Fruit fly (Drosophila melanogaster) whole organism, embryonic: ENCODE measurements around the gene osk.

Experiments used
- Antp ChIP-seq: fragments of 200-800 bp; sonication (Bioruptor generic); optimal IDR thresholded peaks from 3 replicates; lab custom pipeline; 2016; ENCODE audit warnings: missing biosample characterization, missing genetic modification characterization
- Bgb ChIP-seq: fragments of 200-800 bp; sonication (Bioruptor generic); IDR thresholded peaks from 2 replicates; pipeline ENCODE4 v1.3.6; 2022; ENCODE audit warnings: missing biosample characterization, missing genetic modification characterization; ENCODE audit not compliant: partially characterized antibody
- CG10267 ChIP-seq: fragments of 200-800 bp; sonication (Bioruptor generic); optimal IDR thresholded peaks from 2 replicates; lab custom pipeline; 2018; ENCODE audit warnings: missing biosample characterization, mild to moderate bottlenecking, missing genetic modification characterization, moderate library complexity
- CG13424 ChIP-seq: fragments of 200-800 bp; sonication (Bioruptor generic); optimal IDR thresholded peaks from 2 replicates; lab custom pipeline; 2019; ENCODE audit warnings: missing biosample characterization, mild to moderate bottlenecking, missing genetic modification characterization, moderate library complexity
- CG14050 ChIP-seq: fragments of 200-800 bp; sonication (Bioruptor generic); IDR thresholded peaks from 3 replicates; pipeline ENCODE4 v1.3.6; 2022; ENCODE audit warnings: missing biosample characterization, missing genetic modification characterization
- CG14710 ChIP-seq: fragments of 200-800 bp; sonication (Bioruptor generic); optimal IDR thresholded peaks from 3 replicates; lab custom pipeline; 2019; ENCODE audit warnings: missing biosample characterization, mild to moderate bottlenecking, missing genetic modification characterization, moderate library complexity
- CG15011 ChIP-seq: fragments of 200-800 bp; sonication (Bioruptor generic); optimal IDR thresholded peaks from 3 replicates; lab custom pipeline; 2018; ENCODE audit warnings: missing biosample characterization, mild to moderate bottlenecking, missing genetic modification characterization
- CG17359 ChIP-seq: fragments of 200-800 bp; sonication (Bioruptor generic); optimal IDR thresholded peaks from 3 replicates; lab custom pipeline; 2018; ENCODE audit warnings: missing biosample characterization, mild to moderate bottlenecking, missing genetic modification characterization, moderate library complexity
- CG17802 ChIP-seq: fragments of 200-800 bp; sonication (Bioruptor generic); optimal IDR thresholded peaks from 2 replicates; lab custom pipeline; 2018; ENCODE audit warnings: missing biosample characterization, mild to moderate bottlenecking, missing genetic modification characterization, moderate library complexity
- CG18262 ChIP-seq: fragments of 200-800 bp; optimal IDR thresholded peaks from 3 replicates; lab custom pipeline; 2019; ENCODE audit warnings: missing biosample characterization, mild to moderate bottlenecking, missing genetic modification characterization, moderate library complexity
- CG3281 ChIP-seq: fragments of 200-800 bp; sonication (Bioruptor generic); optimal IDR thresholded peaks from 3 replicates; lab custom pipeline; 2017; ENCODE audit warnings: missing biosample characterization, mild to moderate bottlenecking, missing genetic modification characterization
- CG6689 ChIP-seq: fragments of 200-800 bp; sonication (Bioruptor generic); IDR thresholded peaks from 2 replicates; pipeline ENCODE4 v1.3.6; 2022; ENCODE audit warnings: missing biosample characterization, missing genetic modification characterization
- CG7963 ChIP-seq: fragments of 200-800 bp; sonication (Bioruptor generic); IDR thresholded peaks from 3 replicates; pipeline ENCODE4 v1.3.6; 2022; ENCODE audit warnings: missing biosample characterization, missing genetic modification characterization; ENCODE audit not compliant: partially characterized antibody
- E2f2 ChIP-seq: fragments of 200-800 bp; sonication (Bioruptor generic); IDR thresholded peaks from 2 replicates; pipeline ENCODE4 v1.3.6; 2022; ENCODE audit warnings: missing biosample characterization, missing genetic modification characterization
- H15 ChIP-seq: fragments of 200-800 bp; sonication (Bioruptor generic); IDR thresholded peaks from 3 replicates; pipeline ENCODE4 v1.3.6; 2022; ENCODE audit warnings: missing biosample characterization, missing genetic modification characterization
- Hmr ChIP-seq: fragments of 200-800 bp; sonication (Bioruptor generic); optimal IDR thresholded peaks from 3 replicates; lab custom pipeline; 2017; ENCODE audit warnings: mild to moderate bottlenecking, missing biosample characterization, missing genetic modification reagents, missing genetic modification characterization
- Hsf ChIP-seq: fragments of 200-800 bp; sonication (Bioruptor generic); optimal IDR thresholded peaks from 3 replicates; lab custom pipeline; 2016; ENCODE audit warnings: missing biosample characterization, missing genetic modification characterization
- MBD-R2 ChIP-seq: fragments of 200-800 bp; sonication (Bioruptor generic); IDR thresholded peaks from 2 replicates; pipeline ENCODE4 v1.3.6; 2022; ENCODE audit warnings: missing biosample characterization, missing genetic modification characterization
- Max ChIP-seq: fragments of 200-800 bp; sonication (Bioruptor generic); optimal IDR thresholded peaks from 2 replicates; lab custom pipeline; 2016; ENCODE audit warnings: missing biosample characterization, mild to moderate bottlenecking, missing genetic modification characterization
- NFAT ChIP-seq: fragments of 200-800 bp; sonication (Bioruptor generic); IDR thresholded peaks from 2 replicates; pipeline ENCODE4 v1.3.6; 2022; ENCODE audit warnings: missing biosample characterization, missing genetic modification characterization
- Pdp1 ChIP-seq, 2 experiments: fragments of 200-800 bp; sonication (Bioruptor generic); optimal IDR thresholded peaks; 3 replicates each; lab custom pipeline; 2016; ENCODE audit warnings: missing biosample characterization in 2 of 2, missing genetic modification characterization in 2 of 2, mild to moderate bottlenecking in 1 of 2, moderate library complexity in 1 of 2
- Rfx ChIP-seq: fragments of 200-800 bp; sonication (Bioruptor generic); IDR thresholded peaks from 2 replicates; pipeline ENCODE4 v1.3.6; 2022; ENCODE audit warnings: missing biosample characterization, missing genetic modification characterization
- Rx ChIP-seq: fragments of 200-800 bp; sonication (Bioruptor generic); IDR thresholded peaks from 2 replicates; pipeline ENCODE4 v1.3.6; 2022; ENCODE audit warnings: missing biosample characterization, missing genetic modification characterization
- Scr ChIP-seq: fragments of 200-800 bp; sonication (Bioruptor generic); IDR thresholded peaks from 2 replicates; pipeline ENCODE4 v1.3.6; 2022; ENCODE audit warnings: missing biosample characterization, missing genetic modification characterization; ENCODE audit not compliant: partially characterized antibody
- Sox100B ChIP-seq: fragments of 200-800 bp; sonication (Bioruptor generic); optimal IDR thresholded peaks from 3 replicates; lab custom pipeline; 2018; ENCODE audit warnings: missing biosample characterization, mild to moderate bottlenecking, missing genetic modification characterization
- Sry-δ ChIP-seq: fragments of 200-800 bp; sonication (Bioruptor generic); optimal IDR thresholded peaks from 2 replicates; lab custom pipeline; 2016; ENCODE audit warnings: missing biosample characterization, missing genetic modification characterization
- Stat92E ChIP-seq, 3 experiments: fragments of >200 bp in 2 of 3; fragments of 200-800 bp in 1 of 3; sonication (Bioruptor generic) in 1 of 3; optimal IDR thresholded peaks; 2 replicates each; lab custom pipeline; 2017 to 2019; ENCODE audit warnings: missing biosample characterization in 3 of 3, missing genetic modification characterization in 3 of 3, mild to moderate bottlenecking in 1 of 3, moderate library complexity in 1 of 3
- abd-A ChIP-seq: fragments of 200-800 bp; sonication (Bioruptor generic); optimal IDR thresholded peaks from 3 replicates; lab custom pipeline; 2019; ENCODE audit warnings: missing biosample characterization, mild to moderate bottlenecking, missing genetic modification characterization, moderate library complexity
- ato ChIP-seq: fragments of 200-800 bp; sonication (Bioruptor generic); IDR thresholded peaks from 2 replicates; pipeline ENCODE4 v1.3.6; 2022; ENCODE audit warnings: missing biosample characterization, missing genetic modification characterization; ENCODE audit not compliant: partially characterized antibody
- az2 ChIP-seq: fragments of 200-800 bp; sonication (Bioruptor generic); optimal IDR thresholded peaks from 3 replicates; lab custom pipeline; 2016; ENCODE audit warnings: missing biosample characterization, missing genetic modification characterization
- btn ChIP-seq: fragments of 200-800 bp; sonication (Bioruptor generic); optimal IDR thresholded peaks from 2 replicates; lab custom pipeline; 2016; ENCODE audit warnings: missing biosample characterization, missing genetic modification characterization
- cg ChIP-seq: fragments of 200-800 bp; sonication (Bioruptor generic); optimal IDR thresholded peaks from 3 replicates; lab custom pipeline; 2019; ENCODE audit warnings: missing biosample characterization, mild to moderate bottlenecking, missing genetic modification characterization, moderate library complexity
- ems ChIP-seq: fragments of 200-800 bp; sonication (Bioruptor generic); optimal IDR thresholded peaks from 3 replicates; lab custom pipeline; 2016; ENCODE audit warnings: missing biosample characterization, missing genetic modification characterization
- grn ChIP-seq: fragments of 200-800 bp; sonication (Bioruptor generic); optimal IDR thresholded peaks from 3 replicates; lab custom pipeline; 2017; ENCODE audit warnings: missing biosample characterization, missing genetic modification characterization
- ind ChIP-seq: fragments of 200-800 bp; sonication (Bioruptor generic); optimal IDR thresholded peaks from 3 replicates; lab custom pipeline; 2016; ENCODE audit warnings: missing biosample characterization, missing genetic modification characterization
- kni ChIP-seq: fragments of 200-800 bp; sonication (Bioruptor generic); optimal IDR thresholded peaks from 3 replicates; lab custom pipeline; 2017; ENCODE audit warnings: mild to moderate bottlenecking, missing biosample characterization, missing genetic modification reagents, missing genetic modification characterization
- lola ChIP-seq, 3 experiments: fragments of >200 bp in 2 of 3; fragments of 200-800 bp in 1 of 3; sonication (Bioruptor generic) in 1 of 3; optimal IDR thresholded peaks; 2 replicates each; lab custom pipeline; 2017 to 2019; ENCODE audit warnings: missing biosample characterization in 3 of 3, missing genetic modification characterization in 3 of 3, mild to moderate bottlenecking in 1 of 3, moderate library complexity in 1 of 3
- nmo ChIP-seq: fragments of 200-800 bp; sonication (Bioruptor generic); optimal IDR thresholded peaks from 2 replicates; lab custom pipeline; 2018; ENCODE audit warnings: missing biosample characterization, mild to moderate bottlenecking, missing genetic modification characterization, moderate library complexity
- nom ChIP-seq: fragments of 200-800 bp; sonication (Bioruptor generic); optimal IDR thresholded peaks from 2 replicates; lab custom pipeline; 2017; ENCODE audit warnings: missing biosample characterization, missing genetic modification characterization, mild to moderate bottlenecking, moderate library complexity, missing genetic modification reagents
- onecut ChIP-seq: fragments of 200-800 bp; sonication (Bioruptor generic); IDR thresholded peaks from 2 replicates; pipeline ENCODE4 v1.3.6; 2022; ENCODE audit warnings: missing biosample characterization, missing genetic modification characterization
- psq ChIP-seq: fragments of 200-800 bp; sonication (Bioruptor generic); optimal IDR thresholded peaks from 2 replicates; lab custom pipeline; 2017; ENCODE audit warnings: missing biosample characterization, missing genetic modification characterization
- seq ChIP-seq: fragments of 200-800 bp; sonication (Bioruptor generic); IDR thresholded peaks from 2 replicates; pipeline ENCODE4 v1.3.6; 2022; ENCODE audit warnings: missing biosample characterization, missing genetic modification characterization
- slbo ChIP-seq: fragments of 200-800 bp; sonication (Bioruptor generic); IDR thresholded peaks from 2 replicates; pipeline ENCODE4 v1.3.6; 2022; ENCODE audit warnings: missing biosample characterization, missing genetic modification characterization
- sob ChIP-seq: fragments of 200-800 bp; sonication (Bioruptor generic); IDR thresholded peaks from 2 replicates; pipeline ENCODE4 v1.3.6; 2022; ENCODE audit warnings: missing biosample characterization, missing genetic modification characterization
- sr ChIP-seq: fragments of 200-800 bp; sonication (Bioruptor generic); IDR thresholded peaks from 3 replicates; pipeline ENCODE4 v1.3.6; 2022; ENCODE audit warnings: missing biosample characterization, missing genetic modification characterization
- ssp ChIP-seq: fragments of 200-800 bp; sonication (Bioruptor generic); IDR thresholded peaks from 2 replicates; pipeline ENCODE4 v1.3.6; 2022; ENCODE audit warnings: missing biosample characterization, missing genetic modification characterization
- tin ChIP-seq: fragments of 200-800 bp; sonication (Bioruptor generic); optimal IDR thresholded peaks from 3 replicates; lab custom pipeline; 2016; ENCODE audit warnings: missing biosample characterization, missing genetic modification characterization
- wek ChIP-seq: fragments of 200-800 bp; sonication (Bioruptor generic); optimal IDR thresholded peaks from 3 replicates; lab custom pipeline; 2018; ENCODE audit warnings: missing biosample characterization, mild to moderate bottlenecking, missing genetic modification characterization, moderate library complexity
- zen ChIP-seq: fragments of 200-800 bp; sonication (Bioruptor generic); optimal IDR thresholded peaks from 3 replicates; lab custom pipeline; 2018; ENCODE audit warnings: missing biosample characterization, mild to moderate bottlenecking, missing genetic modification characterization, moderate library complexity
- zfh2 ChIP-seq: fragments of 200-800 bp; sonication (Bioruptor generic); optimal IDR thresholded peaks from 2 replicates; lab custom pipeline; 2016; ENCODE audit warnings: missing biosample characterization, missing genetic modification characterization

The osk gene

DNA sequence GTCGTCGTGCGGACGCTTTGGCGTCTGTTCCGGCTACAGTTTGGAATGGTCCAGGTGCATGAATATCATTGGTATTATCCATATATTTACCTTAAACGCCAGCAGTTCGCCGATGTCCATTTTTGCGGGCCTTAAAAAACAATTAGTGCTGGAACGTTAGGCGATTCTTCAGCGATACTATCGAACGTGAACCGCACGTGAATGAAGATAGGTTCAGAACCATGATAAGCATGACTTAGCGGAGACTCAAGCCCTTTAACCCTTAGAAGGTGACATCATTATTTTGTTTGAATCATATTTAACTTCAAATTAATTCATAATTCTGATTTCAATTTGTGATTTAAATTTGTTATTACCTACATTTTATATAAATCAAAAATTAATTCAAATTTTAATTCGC, 9.9 kb downstream of the osk start, which contains the start of gene CG11964 (continued):
- peak; percentile 99 for TF ChIP-seq Scr (GFP tag; lab: Robert Waterston, UW)
- TF ChIP-seq nmo (GFP tag; lab: Kevin White, UChicago): peak; percentile 69
- TF ChIP-seq H15: no peak
- peak; percentile 64 for TF ChIP-seq zen
- no peak for TF ChIP-seq CG6689 (GFP tag; lab: Robert Waterston, UW)
- TF ChIP-seq zfh2 (GFP tag; lab: Kevin White, UChicago): peak; percentile 77
- TF ChIP-seq kni (GFP tag; lab: Kevin White, UChicago): no peak
- no peak for TF ChIP-seq sr
- TF ChIP-seq wek (GFP tag; lab: Kevin White, UChicago): no peak
- TF ChIP-seq psq (GFP tag; lab: Kevin White, UChicago): no peak
- TF ChIP-seq cg (GFP tag; lab: Kevin White, UChicago): no peak
- TF ChIP-seq Hmr (GFP tag; lab: Kevin White, UChicago): peak; percentile 75
- TF ChIP-seq CG13424 (tag; lab: Kevin White, UChicago): peak; percentile 64
- peak; percentile 68 for TF ChIP-seq Hsf
- TF ChIP-seq Antp (GFP tag; lab: Kevin White, UChicago): peak; percentile 47
- TF ChIP-seq slbo (GFP tag; lab: Robert Waterston, UW): peak; percentile 84
- TF ChIP-seq CG15011: no peak
- TF ChIP-seq ssp (GFP tag; lab: Robert Waterston, UW): peak; percentile 52; the same call in 1 of the 2 replicates
- TF ChIP-seq CG14050 (GFP tag; lab: Robert Waterston, UW): no peak
- TF ChIP-seq MBD-R2 (GFP tag; lab: Robert Waterston, UW): peak; percentile 95
- peak; percentile 73 for TF ChIP-seq CG10267 (tag; lab: Kevin White, UChicago)
- peak; percentile 74 for TF ChIP-seq CG14710 (tag; lab: Kevin White, UChicago)
- peak in 1 of 3 experiments; percentile 48 for TF ChIP-seq lola (GFP tag; optimal IDR thresholded peaks at IDR 0.05; lab: Kevin White, UChicago)
- peak; percentile 58 for TF ChIP-seq ind (GFP tag; lab: Kevin White, UChicago)
- TF ChIP-seq CG18262: peak; percentile 34
- peak in 1 of 3 experiments; percentile 35 for TF ChIP-seq Stat92E (GFP tag; optimal IDR thresholded peaks at IDR 0.05; lab: Kevin White, UChicago)
- TF ChIP-seq sob: peak; percentile 75
- TF ChIP-seq E2f2: peak; percentile 78
- no peak for TF ChIP-seq nom (GFP tag; lab: Kevin White, UChicago)
- peak; percentile 76 for TF ChIP-seq CG17802 (tag; lab: Kevin White, UChicago)
- 0 out of 2 replicates have a peak, but pooled peaks have one; percentile 13 for TF ChIP-seq Rx (GFP tag; lab: Robert Waterston, UW)
- no peak for TF ChIP-seq grn
- peak; percentile 80 for TF ChIP-seq Rfx (GFP tag; lab: Robert Waterston, UW)
- TF ChIP-seq CG17359: peak; percentile 52
- TF ChIP-seq Bgb (GFP tag; lab: Robert Waterston, UW): peak; percentile 100
- peak; percentile 25; the same call in 1 of the 2 replicates for TF ChIP-seq onecut (GFP tag; lab: Robert Waterston, UW)
- TF ChIP-seq CG7963 (GFP tag; lab: Robert Waterston, UW): peak; percentile 99
- TF ChIP-seq ato (GFP tag; lab: Robert Waterston, UW): peak; percentile 97
- TF ChIP-seq btn: no peak
- no peak for TF ChIP-seq CG3281 (GFP tag; lab: Kevin White, UChicago)
- TF ChIP-seq az2 (GFP tag; lab: Kevin White, UChicago): peak; percentile 25
- no peak for TF ChIP-seq abd-A
- TF ChIP-seq Max (GFP tag; lab: Kevin White, UChicago): peak; percentile 78
- TF ChIP-seq ems (GFP tag; lab: Kevin White, UChicago): peak; percentile 53
- TF ChIP-seq seq (GFP tag; lab: Robert Waterston, UW): no peak
- peak; percentile 67 for TF ChIP-seq NFAT (GFP tag; lab: Robert Waterston, UW)
- no peak for TF ChIP-seq Sox100B (GFP tag; lab: Kevin White, UChicago)
- TF ChIP-seq Pdp1 (GFP tag; optimal IDR thresholded peaks at IDR 0.05; lab: Kevin White, UChicago): peak; percentile 52 to 66
- peak; percentile 67 for TF ChIP-seq tin (GFP tag; lab: Kevin White, UChicago)
- peak; percentile 99 for TF ChIP-seq Sry-δ (GFP tag; lab: Kevin White, UChicago)
